Worm (Caenorhabditis elegans): ENCODE results near the gene rol-3.

Gene rol-3

DNA sequence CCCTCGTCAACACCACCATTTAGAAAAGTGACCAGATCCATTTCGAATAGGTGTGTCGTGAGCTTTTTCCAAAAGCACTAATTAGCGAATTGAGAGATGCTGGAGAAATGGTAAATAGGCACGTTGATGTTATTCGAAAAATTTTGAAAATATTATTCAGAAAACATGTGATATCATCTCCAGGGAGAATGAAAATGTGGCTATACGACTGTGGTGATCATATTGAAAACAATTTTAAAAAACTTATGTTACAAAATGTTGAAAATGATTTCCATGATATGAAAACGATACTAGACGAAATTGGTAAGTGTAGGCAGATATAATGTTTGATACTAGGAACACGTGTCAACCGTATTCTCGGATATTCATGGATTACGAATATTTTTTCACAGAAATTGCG, 11.4 kb downstream of the rol-3 start, which contains the start of gene K07C11.10:
Gene K07C11.10, minus strand, starts transcription at position 101 of the 400 bp plus-strand sequence.
- TF ChIP-seq him-1 (tag; optimal IDR thresholded peaks at IDR 0.05) (no peak), dao-5 (tag; optimal IDR thresholded peaks at IDR 0.05) (no peak), W03F9.2 (tag; optimal IDR thresholded peaks at IDR 0.05) (no peak)

ce11 chrV:8224634-8225033, 13.6 kb downstream of the rol-3 start, which contains the start of gene pax-1:
Gene pax-1, plus strand, starts transcription at chrV:8224934.
- no peak for TF ChIP-seq dao-5 (tag; optimal IDR thresholded peaks at IDR 0.05)
- TF ChIP-seq him-1 (tag; optimal IDR thresholded peaks at IDR 0.05), result no peak
- TF ChIP-seq W03F9.2 (tag; optimal IDR thresholded peaks at IDR 0.05), result no peak

DNA sequence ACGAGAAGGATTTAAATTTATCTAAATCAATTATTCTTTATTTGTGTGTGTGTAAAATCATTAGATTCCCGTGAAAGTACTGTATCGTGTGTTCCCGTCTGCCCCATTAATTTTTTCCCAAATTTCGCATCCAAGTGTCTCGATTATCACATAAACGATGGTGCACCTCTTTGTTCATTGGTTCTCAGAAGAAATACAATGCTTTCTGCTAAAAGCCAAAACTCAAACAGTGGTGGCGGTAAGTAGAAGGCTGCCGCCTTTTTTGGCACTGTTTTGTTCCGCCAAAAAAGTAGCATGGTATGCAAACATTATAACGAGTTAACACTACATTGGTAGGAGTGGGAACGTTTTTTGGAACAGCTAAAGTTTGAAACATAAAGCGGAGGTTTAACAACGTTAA, 14.8 kb downstream of the rol-3 start:
- no peak for TF ChIP-seq W03F9.2 (tag; optimal IDR thresholded peaks at IDR 0.05)

ce11 chrV:8221083-8221538, 17.1 kb downstream of the rol-3 start, which contains the start of the genes cogc-6 and air-1:
Gene cogc-6, minus strand, starts transcription at chrV:8221316.
Gene air-1, plus strand, starts transcription at chrV:8221488.
- TF ChIP-seq dao-5 (tag; optimal IDR thresholded peaks at IDR 0.05) (no peak), W03F9.2 (tag; optimal IDR thresholded peaks at IDR 0.05) (no peak)

ce11 chrV:8219550-8219949, 18.7 kb downstream of the rol-3 start:
- TF ChIP-seq dao-5 (tag; optimal IDR thresholded peaks at IDR 0.05), result no peak
- no peak for TF ChIP-seq W03F9.2 (tag; optimal IDR thresholded peaks at IDR 0.05)
- no peak for TF ChIP-seq him-1 (tag; optimal IDR thresholded peaks at IDR 0.05)

ce11 chrV:8217661-8218265, 20.4 kb downstream of the rol-3 start, which contains the start of gene K07C11.8:
Gene K07C11.8, minus strand, starts transcription at chrV:8217884.
- TF ChIP-seq dao-5 (tag; optimal IDR thresholded peaks at IDR 0.05), result no peak
- no peak for TF ChIP-seq W03F9.2 (tag; optimal IDR thresholded peaks at IDR 0.05)
- no peak for TF ChIP-seq him-1 (tag; optimal IDR thresholded peaks at IDR 0.05)

DNA sequence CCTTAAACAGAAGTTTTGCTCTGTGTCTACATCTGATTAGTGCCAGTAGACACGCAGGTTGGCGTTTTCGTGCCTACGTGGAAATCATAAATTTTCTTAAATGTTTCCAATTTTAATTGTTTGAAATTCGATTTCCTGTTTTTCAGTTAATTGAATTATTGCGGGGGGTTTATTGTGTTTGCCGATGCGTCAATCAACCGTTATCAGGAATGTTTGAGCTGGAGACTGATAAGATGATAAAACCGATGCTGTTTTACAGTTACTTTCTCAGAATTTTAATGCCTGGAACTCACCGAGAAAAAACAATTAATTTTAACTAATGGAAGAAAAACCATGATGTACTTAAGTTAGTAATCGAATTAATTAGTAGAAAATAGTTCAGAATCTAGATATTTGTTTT, 21.1 kb downstream of the rol-3 start:
- no peak for TF ChIP-seq dao-5 (tag; optimal IDR thresholded peaks at IDR 0.05)
- no peak for TF ChIP-seq him-1 (tag; optimal IDR thresholded peaks at IDR 0.05)
- TF ChIP-seq W03F9.2 (tag; optimal IDR thresholded peaks at IDR 0.05), result no peak

ce11 chrV:8215158-8215557, 23.1 kb downstream of the rol-3 start:
- TF ChIP-seq W03F9.2 (tag; optimal IDR thresholded peaks at IDR 0.05) (no peak), him-1 (tag; optimal IDR thresholded peaks at IDR 0.05) (no peak), dao-5 (tag; optimal IDR thresholded peaks at IDR 0.05) (no peak)

DNA sequence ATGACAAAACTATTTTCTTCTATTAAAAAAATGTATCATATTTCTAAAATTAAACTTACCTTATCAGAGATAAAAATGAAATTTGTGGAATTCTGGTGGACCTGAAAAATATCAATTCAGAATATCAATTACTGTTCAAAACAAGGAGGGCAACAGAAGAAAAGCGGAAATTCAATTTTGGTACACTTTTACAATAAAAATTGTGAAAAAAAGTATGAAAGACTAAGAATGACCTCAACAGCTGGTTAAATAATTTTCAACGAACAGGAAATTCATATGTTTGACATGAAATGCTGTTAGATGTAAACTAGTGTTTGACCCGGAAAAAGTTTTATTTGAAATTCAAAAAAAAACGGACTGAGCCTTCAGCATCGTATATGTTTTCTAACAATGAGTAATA, 24.3 kb downstream of the rol-3 start, which contains the start of gene K07C11.7:
Gene K07C11.7, minus strand, starts transcription at position 101 of the 400 bp plus-strand sequence.
- no peak for TF ChIP-seq W03F9.2 (tag; optimal IDR thresholded peaks at IDR 0.05)
- TF ChIP-seq him-1 (tag; optimal IDR thresholded peaks at IDR 0.05), result no peak
- TF ChIP-seq dao-5 (tag; optimal IDR thresholded peaks at IDR 0.05), result no peak

DNA sequence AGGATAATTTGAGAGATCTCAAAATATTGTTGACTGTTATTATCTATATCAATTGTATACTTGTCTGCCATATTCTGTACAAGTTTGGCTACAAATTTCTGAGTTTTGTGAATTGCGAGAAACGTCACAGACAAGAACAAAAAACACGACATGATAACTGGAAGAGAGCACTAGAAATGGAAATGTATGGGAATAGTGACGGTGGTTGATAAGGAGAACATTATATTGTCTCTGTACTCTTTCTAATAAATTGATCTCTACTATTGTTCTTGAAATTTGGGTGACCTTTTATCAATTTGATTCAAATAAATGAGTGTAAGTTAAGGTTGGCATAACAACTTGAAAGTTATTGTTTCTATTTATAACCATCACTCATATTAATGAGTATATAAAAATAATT, 25.4 kb downstream of the rol-3 start:
- TF ChIP-seq W03F9.2 (tag; optimal IDR thresholded peaks at IDR 0.05), result no peak
- no peak for TF ChIP-seq him-1 (tag; optimal IDR thresholded peaks at IDR 0.05)
- TF ChIP-seq dao-5 (tag; optimal IDR thresholded peaks at IDR 0.05), result no peak

- TF ChIP-seq W03F9.2 (tag; optimal IDR thresholded peaks at IDR 0.05), result no peak
- no peak for TF ChIP-seq him-1 (tag; optimal IDR thresholded peaks at IDR 0.05)
- TF ChIP-seq dao-5 (tag; optimal IDR thresholded peaks at IDR 0.05), result no peak
These were observed 26.2 kb downstream of the rol-3 start for ce11 chrV:8211993-8212392.

DNA sequence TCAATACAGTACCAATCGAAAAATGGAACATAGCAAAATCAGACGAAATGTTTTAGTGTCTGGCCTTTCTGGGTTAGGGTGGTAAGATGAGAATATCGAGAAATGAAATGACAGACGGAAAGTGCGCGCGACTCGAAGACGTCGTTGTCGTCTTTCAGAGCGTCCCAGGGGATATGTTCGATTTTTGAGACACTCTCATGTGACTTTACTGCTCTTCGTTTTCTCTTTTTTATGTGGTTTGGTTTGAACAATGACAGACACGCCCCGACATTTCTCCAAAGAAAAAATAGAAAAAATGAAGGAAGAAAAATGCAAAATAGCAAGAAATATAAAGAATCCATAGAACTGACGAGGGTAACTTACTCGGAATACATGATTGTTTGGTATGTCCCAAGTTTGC, 27.7 kb downstream of the rol-3 start:
- no peak for TF ChIP-seq W03F9.2 (tag; optimal IDR thresholded peaks at IDR 0.05)
- no peak for TF ChIP-seq dao-5 (tag; optimal IDR thresholded peaks at IDR 0.05)
- no peak for TF ChIP-seq him-1 (tag; optimal IDR thresholded peaks at IDR 0.05)

DNA sequence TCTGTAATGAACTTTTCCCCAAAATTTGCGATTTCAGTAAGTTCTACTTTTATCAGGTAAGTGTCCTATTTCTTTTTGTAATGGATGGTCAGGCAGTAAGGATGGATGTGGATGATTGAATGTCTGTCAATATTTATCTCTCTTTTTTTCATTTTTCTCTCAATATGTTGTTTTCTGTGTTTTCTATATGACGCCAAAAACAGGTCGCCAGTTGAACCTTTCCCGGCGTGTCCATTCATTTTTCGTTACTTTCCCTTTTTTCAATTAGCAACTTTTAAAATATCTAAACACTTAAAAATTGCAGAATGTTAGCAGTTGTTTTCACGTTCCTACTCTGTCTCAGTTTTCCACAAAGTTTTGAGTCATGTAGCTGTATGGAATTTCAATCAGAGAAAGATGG, 31.3 kb downstream of the rol-3 start, which contains the start of gene timp-1:
Gene timp-1, plus strand, starts transcription at position 305 of the 400 bp plus-strand sequence.
- TF ChIP-seq dao-5 (tag; optimal IDR thresholded peaks at IDR 0.05) (no peak), W03F9.2 (tag; optimal IDR thresholded peaks at IDR 0.05) (no peak), him-1 (tag; optimal IDR thresholded peaks at IDR 0.05) (no peak)

- TF ChIP-seq W03F9.2 (tag; optimal IDR thresholded peaks at IDR 0.05) (no peak), dao-5 (tag; optimal IDR thresholded peaks at IDR 0.05) (no peak), him-1 (tag; optimal IDR thresholded peaks at IDR 0.05) (no peak)
These were observed 35.0 kb downstream of the rol-3 start, which contains the start of gene cest-17 for ce11 chrV:8203085-8203643. Gene cest-17, plus strand, starts transcription at chrV:8203332.

Data from whole organism, L4/young adult.